Worm (Caenorhabditis elegans) whole organism, mixed stage, embryonic: ENCODE results near the gene srv-9.

ENCODE experiments used
- M03D4.4 ChIP-seq: sonication (generic microtip); optimal IDR thresholded peaks from 2 replicates; lab custom pipeline; 2017; ENCODE audit warnings: mild to moderate bottlenecking, missing genetic modification characterization, missing compliant biosample characterization
- blmp-1 ChIP-seq: fragments of 150-350 bp; optimal IDR thresholded peaks from 2 replicates; lab custom pipeline; 2014; ENCODE audit warnings: missing biosample characterization, missing genetic modification characterization
- ceh-43 ChIP-seq: fragments of 200-800 bp; sonication (Bioruptor generic); optimal IDR thresholded peaks from 2 replicates; lab custom pipeline; 2018; ENCODE audit warnings: mild to moderate bottlenecking, missing genetic modification characterization, moderate library complexity, missing compliant biosample characterization
- ceh-83 ChIP-seq: fragments of 200-800 bp; sonication (Bioruptor generic); optimal IDR thresholded peaks from 2 replicates; lab custom pipeline; 2018; ENCODE audit warnings: mild to moderate bottlenecking, missing genetic modification characterization, missing compliant biosample characterization
- ces-1 ChIP-seq: fragments of 150-350 bp; optimal IDR thresholded peaks from 2 replicates; lab custom pipeline; 2014; ENCODE audit warnings: missing biosample characterization, missing genetic modification reagents, missing genetic modification characterization
- cnd-1 ChIP-seq: fragments of 200-800 bp; sonication (Bioruptor generic); optimal IDR thresholded peaks from 2 replicates; lab custom pipeline; 2018; ENCODE audit warnings: mild to moderate bottlenecking, missing genetic modification characterization, missing compliant biosample characterization
- drap-1 ChIP-seq: fragments of 200-800 bp; sonication (Bioruptor generic); optimal IDR thresholded peaks from 3 replicates; lab custom pipeline; 2018; ENCODE audit warnings: mild to moderate bottlenecking, missing genetic modification characterization, missing compliant biosample characterization
- elt-1 ChIP-seq: sonication (generic microtip); optimal IDR thresholded peaks from 2 replicates; lab custom pipeline; 2017; ENCODE audit warnings: missing genetic modification characterization, mild to moderate bottlenecking, missing compliant biosample characterization, antibody characterized with exemption, moderate library complexity, borderline replicate concordance; ENCODE audit not compliant: insufficient read depth
- elt-3 ChIP-seq: fragments of 150-350 bp; optimal IDR thresholded peaks from 2 replicates; lab custom pipeline; 2014; ENCODE audit warnings: missing biosample characterization, missing genetic modification characterization
- flh-1 ChIP-seq: fragments of 200-800 bp; sonication (Bioruptor generic); optimal IDR thresholded peaks from 2 replicates; lab custom pipeline; 2018; ENCODE audit warnings: mild to moderate bottlenecking, missing genetic modification characterization, moderate library complexity, missing compliant biosample characterization
- hlh-1 ChIP-seq: fragments of 150-350 bp; optimal IDR thresholded peaks from 2 replicates; lab custom pipeline; 2014; ENCODE audit warnings: missing biosample characterization, missing genetic modification reagents, missing genetic modification characterization
- lin-32 ChIP-seq: fragments of 200-800 bp; sonication (Bioruptor generic); optimal IDR thresholded peaks from 2 replicates; lab custom pipeline; 2018; ENCODE audit warnings: mild to moderate bottlenecking, missing genetic modification characterization, missing compliant biosample characterization
- lsy-2 ChIP-seq: fragments of 150-350 bp; optimal IDR thresholded peaks from 2 replicates; lab custom pipeline; 2014; ENCODE audit warnings: missing biosample characterization, missing genetic modification characterization
- mab-5 ChIP-seq: fragments of 150-350 bp; optimal IDR thresholded peaks from 2 replicates; lab custom pipeline; 2014; ENCODE audit warnings: missing biosample characterization, missing genetic modification characterization
- mls-2 ChIP-seq: sonication (generic microtip); optimal IDR thresholded peaks from 2 replicates; lab custom pipeline; 2016; ENCODE audit warnings: mild to moderate bottlenecking, missing genetic modification characterization, moderate library complexity, missing compliant biosample characterization
- nhr-12 ChIP-seq: fragments of 150-350 bp; optimal IDR thresholded peaks from 2 replicates; lab custom pipeline; 2014; ENCODE audit warnings: missing biosample characterization, missing genetic modification characterization
- nhr-2 ChIP-seq: fragments of 150-350 bp; optimal IDR thresholded peaks from 2 replicates; lab custom pipeline; 2014; ENCODE audit warnings: missing biosample characterization, missing genetic modification characterization
- nhr-237 ChIP-seq: fragments of 150-350 bp; optimal IDR thresholded peaks from 2 replicates; lab custom pipeline; 2014; ENCODE audit warnings: missing biosample characterization, missing genetic modification characterization
- nhr-28 ChIP-seq: fragments of 150-350 bp; optimal IDR thresholded peaks from 2 replicates; lab custom pipeline; 2014; ENCODE audit warnings: missing biosample characterization, missing genetic modification characterization
- nhr-76 ChIP-seq: sonication (generic microtip); optimal IDR thresholded peaks from 2 replicates; lab custom pipeline; 2017; ENCODE audit warnings: missing biosample characterization, missing genetic modification characterization
- pha-4 ChIP-seq: fragments of 150-350 bp; optimal IDR thresholded peaks from 2 replicates; lab custom pipeline; 2018; ENCODE audit warnings: missing biosample characterization, missing genetic modification reagents, missing genetic modification characterization
- sem-2 ChIP-seq: fragments of 200-800 bp; sonication (Bioruptor generic); optimal IDR thresholded peaks from 2 replicates; lab custom pipeline; 2018; ENCODE audit warnings: mild to moderate bottlenecking, missing genetic modification characterization, missing compliant biosample characterization
- snpc-4 ChIP-seq: fragments of 150-350 bp; optimal IDR thresholded peaks from 2 replicates; lab custom pipeline; 2014; ENCODE audit warnings: missing biosample characterization, missing genetic modification characterization
- sptf-1 ChIP-seq: sonication (generic microtip); optimal IDR thresholded peaks from 2 replicates; lab custom pipeline; 2017; ENCODE audit warnings: mild to moderate bottlenecking, missing genetic modification characterization, moderate library complexity, missing compliant biosample characterization
- tbx-8 ChIP-seq: fragments of 200-800 bp; sonication (Bioruptor generic); optimal IDR thresholded peaks from 2 replicates; lab custom pipeline; 2018; ENCODE audit warnings: mild to moderate bottlenecking, missing genetic modification characterization, moderate library complexity, missing compliant biosample characterization
- unc-120 ChIP-seq: sonication (generic microtip); optimal IDR thresholded peaks from 2 replicates; lab custom pipeline; 2017; ENCODE audit warnings: missing genetic modification characterization, missing compliant biosample characterization; ENCODE audit not compliant: poor library complexity, severe bottlenecking
- unc-39 ChIP-seq: fragments of 150-350 bp; optimal IDR thresholded peaks from 2 replicates; lab custom pipeline; 2014; ENCODE audit warnings: missing biosample characterization, missing genetic modification characterization
- unc-62 ChIP-seq: fragments of 150-350 bp; optimal IDR thresholded peaks from 2 replicates; lab custom pipeline; 2014; ENCODE audit warnings: missing biosample characterization, missing genetic modification reagents, missing genetic modification characterization
- ztf-11 ChIP-seq: fragments of 150-350 bp; optimal IDR thresholded peaks from 2 replicates; lab custom pipeline; 2014; ENCODE audit warnings: missing biosample characterization, missing genetic modification characterization

Gene srv-9

DNA sequence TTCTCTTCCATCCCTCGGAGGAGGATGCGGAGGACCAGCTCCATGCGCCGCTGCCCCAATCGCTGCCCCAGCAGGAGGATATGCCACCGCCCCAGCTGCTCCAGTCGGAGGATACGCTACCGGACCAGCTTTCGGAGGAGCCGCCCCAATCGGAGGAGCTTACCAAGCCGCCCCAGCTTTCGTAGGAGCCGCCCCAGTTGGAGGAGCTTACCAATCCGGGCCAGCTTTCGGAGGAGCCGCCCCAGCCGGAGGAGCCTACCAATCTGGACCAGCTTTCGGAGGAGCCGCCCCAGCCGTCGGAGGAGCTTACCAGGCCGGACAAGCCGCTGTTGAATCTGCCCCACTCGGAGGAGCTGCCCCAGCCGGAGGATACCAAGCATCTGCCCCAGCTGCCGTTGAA is 7.5 kb downstream of the srv-9 start:
- TF ChIP-seq ceh-83, result peak; percentile 31
- peak; percentile 6 for TF ChIP-seq ceh-43 (GFP tag; lab: Kevin White, UChicago)
- no peak for TF ChIP-seq hlh-1 (tag; lab: Kevin White, UChicago)

DNA sequence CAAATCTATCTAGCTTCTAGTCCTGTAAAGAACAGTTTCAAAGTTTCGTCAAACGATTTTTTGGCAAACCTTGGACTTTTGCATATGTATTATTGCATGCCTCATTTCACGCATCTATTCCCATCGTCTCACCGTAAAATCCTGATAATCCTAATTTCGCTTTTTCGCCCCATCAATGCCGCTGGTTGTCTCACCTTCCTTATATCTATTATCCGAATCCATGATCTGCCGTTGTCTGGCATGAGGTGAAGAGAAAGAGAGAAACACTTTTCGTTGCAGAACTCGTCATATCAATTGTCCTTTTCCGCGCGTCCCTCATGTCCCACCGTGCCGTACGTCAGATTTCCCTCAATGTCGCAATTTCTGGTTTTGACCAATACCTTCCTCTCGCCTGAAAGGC is 8.4 kb downstream of the srv-9 start, which contains the start of gene cut-2:
TSS of gene cut-2 (plus strand) at position 365 of the 400 bp plus-strand sequence.
- TF ChIP-seq snpc-4 (tag; lab: Kevin White, UChicago), result no peak
- TF ChIP-seq blmp-1, result peak; percentile 41
- peak; percentile 71 for TF ChIP-seq elt-1 (tag; lab: Kevin White, UChicago)
- TF ChIP-seq, all 35 proteins: peak for 2

DNA sequence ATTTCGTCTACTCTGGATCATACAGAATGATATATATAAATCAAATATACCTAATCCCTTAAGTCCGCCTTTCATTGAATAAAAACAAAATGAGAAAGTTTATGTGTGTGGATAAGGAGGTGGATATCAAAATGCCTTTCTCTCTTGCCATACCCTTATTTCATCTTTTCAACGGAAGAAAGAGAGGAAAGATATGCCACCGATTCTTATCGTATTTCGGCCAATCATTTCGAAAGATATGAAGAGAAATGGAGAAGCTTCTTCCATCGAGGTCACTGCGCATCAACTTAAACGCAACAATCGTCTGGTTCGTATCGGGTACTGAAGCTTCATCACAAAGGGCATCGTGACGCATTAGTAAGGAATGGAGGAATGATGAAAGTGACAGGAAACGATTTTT is 9.6 kb downstream of the srv-9 start:
- TF ChIP-seq nhr-237 (tag; lab: Kevin White, UChicago), result no peak
- peak; percentile 46 for TF ChIP-seq elt-3 (tag; lab: Kevin White, UChicago)
- no peak for TF ChIP-seq unc-120 (tag; lab: Kevin White, UChicago)
- TF ChIP-seq elt-1 (tag; lab: Kevin White, UChicago), result peak; percentile 82
- TF ChIP-seq blmp-1, result peak; percentile 57
- TF ChIP-seq M03D4.4 (tag; lab: Kevin White, UChicago), result no peak

DNA sequence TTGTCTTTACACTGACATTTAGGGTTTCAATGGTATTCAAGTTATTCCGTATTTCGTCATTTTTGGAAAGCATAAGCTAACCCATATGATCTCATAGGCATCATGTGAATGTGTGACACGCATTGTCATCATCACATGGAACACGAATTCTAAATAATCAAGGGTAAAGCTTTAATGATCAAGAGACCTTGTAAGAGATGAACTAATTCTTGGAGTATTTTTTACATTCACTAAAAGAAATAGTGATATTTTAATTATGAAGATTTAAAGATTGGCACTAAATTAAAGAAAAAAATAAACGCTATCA is 11.0 kb downstream of the srv-9 start:
- TF ChIP-seq drap-1 (GFP tag; lab: Kevin White, UChicago) (no peak), nhr-76 (tag; lab: Kevin White, UChicago) (no peak), tbx-8 (no peak), sptf-1 (tag; lab: Kevin White, UChicago) (no peak), unc-39 (tag; lab: Kevin White, UChicago) (no peak), nhr-12 (tag; lab: Kevin White, UChicago) (no peak), mls-2 (tag; lab: Kevin White, UChicago) (no peak), elt-1 (tag; lab: Kevin White, UChicago) (no peak), elt-3 (tag; lab: Kevin White, UChicago) (no peak), mab-5 (tag; lab: Kevin White, UChicago) (no peak), unc-120 (tag; lab: Kevin White, UChicago) (no peak), ces-1 (no peak)

DNA sequence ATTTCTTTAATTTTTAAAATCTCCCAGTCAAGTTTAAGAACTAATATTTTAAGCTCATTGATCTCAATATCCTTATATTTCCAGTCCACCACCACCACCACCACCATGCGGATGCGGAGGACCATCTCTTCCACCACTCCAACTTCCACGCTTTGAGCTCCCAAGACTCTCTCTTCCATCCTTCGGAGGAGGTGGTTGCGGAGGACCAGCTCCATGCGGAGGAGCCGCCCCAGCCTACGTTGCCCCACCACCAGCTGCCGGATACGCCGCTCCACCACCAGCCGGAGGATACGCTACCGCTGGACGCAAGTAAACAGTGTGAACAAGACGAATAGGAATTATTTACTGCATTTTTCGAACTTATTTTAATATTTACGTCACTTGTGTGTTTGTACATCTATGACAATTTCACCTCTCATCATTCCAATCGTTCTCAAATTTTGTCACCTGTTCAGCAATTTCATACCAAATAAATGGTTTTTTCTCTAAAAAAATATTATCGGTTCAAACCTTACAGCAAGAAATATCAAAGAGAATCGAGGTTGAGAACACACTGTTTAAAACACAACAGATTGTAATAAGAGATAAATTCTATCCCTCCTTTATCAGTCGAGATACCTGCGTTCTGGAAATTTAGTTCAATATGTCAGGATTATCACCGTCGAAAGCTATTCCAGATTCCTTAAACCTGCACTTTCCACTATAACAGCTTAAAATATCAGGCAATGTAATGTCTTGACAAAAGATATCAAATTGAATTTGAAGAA is 11.5 kb downstream of the srv-9 start:
- TF ChIP-seq M03D4.4 (tag; lab: Kevin White, UChicago) (no peak), nhr-2 (no peak), ztf-11 (tag; lab: Kevin White, UChicago) (no peak), snpc-4 (tag; lab: Kevin White, UChicago) (no peak), ces-1 (no peak), sem-2 (no peak), tbx-8 (no peak), pha-4 (tag; lab: Kevin White, UChicago) (no peak), unc-39 (tag; lab: Kevin White, UChicago) (no peak), ceh-83 (no peak), unc-62 (GFP tag; lab: Kevin White, UChicago) (no peak), sptf-1 (tag; lab: Kevin White, UChicago) (no peak), lsy-2 (tag; lab: Kevin White, UChicago) (no peak), flh-1 (GFP tag; lab: Kevin White, UChicago) (no peak), ceh-43 (GFP tag; lab: Kevin White, UChicago) (no peak), cnd-1 (tag; lab: Kevin White, UChicago) (no peak), nhr-12 (tag; lab: Kevin White, UChicago) (no peak), nhr-28 (tag; lab: Kevin White, UChicago) (no peak), elt-3 (tag; lab: Kevin White, UChicago) (no peak), nhr-237 (tag; lab: Kevin White, UChicago) (no peak)

DNA sequence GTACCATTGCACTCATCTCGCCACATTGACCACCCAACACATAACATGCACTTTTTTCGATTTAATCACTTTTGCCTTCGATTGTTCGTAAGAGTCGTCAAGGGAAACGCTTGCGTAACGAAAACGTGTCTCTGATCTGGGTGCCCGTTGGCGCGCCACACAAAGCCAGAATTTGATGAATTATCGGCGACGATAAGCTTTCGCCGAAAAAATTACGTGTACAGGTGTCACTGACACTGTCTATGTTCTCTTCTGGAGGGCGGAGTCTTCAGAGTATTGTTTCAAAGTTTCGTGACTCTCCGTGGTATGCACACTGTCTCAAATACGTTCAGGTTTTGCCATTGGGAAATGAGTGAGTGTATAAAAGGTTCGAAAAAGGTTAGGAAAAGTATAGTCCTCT is 12.3 kb downstream of the srv-9 start, which contains the start of gene F53F1.4:
TSS of gene F53F1.4 (plus strand) at position 390 of the 400 bp plus-strand sequence.
- TF ChIP-seq sptf-1 (tag; lab: Kevin White, UChicago), result no peak
- no peak for TF ChIP-seq elt-3 (tag; lab: Kevin White, UChicago)
- TF ChIP-seq nhr-2, result no peak
- TF ChIP-seq nhr-12 (tag; lab: Kevin White, UChicago), result no peak
- no peak for TF ChIP-seq mab-5 (tag; lab: Kevin White, UChicago)
- TF ChIP-seq lin-32, result no peak
- TF ChIP-seq, all 35 proteins: peak for 0
